Fruit fly (Drosophila melanogaster): Measurements from ENCODE around the gene tomb.

The tomb gene

DNA sequence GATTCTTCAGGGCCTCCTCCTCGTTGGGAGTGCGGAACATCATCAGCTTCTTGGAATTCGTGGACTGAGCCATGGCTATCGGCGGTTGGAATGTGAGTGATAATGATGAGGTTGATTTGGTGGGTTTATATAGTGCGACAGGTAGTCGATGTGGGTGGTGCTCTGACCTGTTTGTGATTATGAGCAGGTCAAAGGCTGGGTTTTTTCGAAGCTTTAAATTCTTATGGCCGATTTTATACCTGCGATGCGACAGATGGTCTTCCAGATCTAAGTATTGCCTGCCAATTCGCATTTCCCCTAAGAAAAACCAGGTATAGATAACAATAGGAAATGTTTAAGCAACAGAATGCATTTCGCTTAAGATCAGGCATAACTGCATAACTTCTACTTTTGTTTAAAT is 14.2 kb upstream of the tomb start, which contains the start of gene CG14014:
TSS of gene CG14014 (minus strand) at position 101 of the 400 bp plus-strand sequence.
- TF ChIP-seq Blimp-1 (GFP tag; optimal IDR thresholded peaks at IDR 0.05): no peak

DNA sequence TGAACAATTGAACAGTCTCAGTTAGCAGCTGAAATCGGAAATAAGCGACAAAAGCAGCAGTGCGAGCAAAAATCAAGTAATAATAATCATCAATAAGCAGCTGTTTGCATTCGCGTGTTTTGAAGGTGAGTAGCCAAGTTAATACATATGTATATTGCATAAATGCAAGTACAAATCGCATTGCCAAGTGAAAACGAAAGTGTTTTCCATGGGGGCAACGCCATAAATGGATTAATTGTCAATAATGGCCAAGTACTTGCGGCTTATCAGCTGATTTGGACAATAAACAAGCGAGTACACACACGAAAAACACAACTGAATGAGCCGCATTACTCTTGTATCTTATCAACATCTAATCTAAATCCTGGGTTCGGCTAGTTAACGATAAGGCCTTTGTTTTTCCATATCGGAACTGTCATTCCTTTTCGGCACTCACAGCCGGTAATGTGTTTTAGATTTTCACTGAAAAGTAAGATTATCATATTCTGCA is 10.8 kb upstream of the tomb start:
- TF ChIP-seq Eip93F (GFP tag; optimal IDR thresholded peaks at IDR 0.05) (peak; percentile 25), CG3919 (GFP tag; optimal IDR thresholded peaks at IDR 0.05) (no peak), vri (GFP tag; optimal IDR thresholded peaks at IDR 0.05) (peak; percentile 5), svp (GFP tag) (peak; percentile 62), Blimp-1 (GFP tag; optimal IDR thresholded peaks at IDR 0.05) (peak; percentile 1), fd59A (GFP tag; optimal IDR thresholded peaks at IDR 0.05) (no peak)

DNA sequence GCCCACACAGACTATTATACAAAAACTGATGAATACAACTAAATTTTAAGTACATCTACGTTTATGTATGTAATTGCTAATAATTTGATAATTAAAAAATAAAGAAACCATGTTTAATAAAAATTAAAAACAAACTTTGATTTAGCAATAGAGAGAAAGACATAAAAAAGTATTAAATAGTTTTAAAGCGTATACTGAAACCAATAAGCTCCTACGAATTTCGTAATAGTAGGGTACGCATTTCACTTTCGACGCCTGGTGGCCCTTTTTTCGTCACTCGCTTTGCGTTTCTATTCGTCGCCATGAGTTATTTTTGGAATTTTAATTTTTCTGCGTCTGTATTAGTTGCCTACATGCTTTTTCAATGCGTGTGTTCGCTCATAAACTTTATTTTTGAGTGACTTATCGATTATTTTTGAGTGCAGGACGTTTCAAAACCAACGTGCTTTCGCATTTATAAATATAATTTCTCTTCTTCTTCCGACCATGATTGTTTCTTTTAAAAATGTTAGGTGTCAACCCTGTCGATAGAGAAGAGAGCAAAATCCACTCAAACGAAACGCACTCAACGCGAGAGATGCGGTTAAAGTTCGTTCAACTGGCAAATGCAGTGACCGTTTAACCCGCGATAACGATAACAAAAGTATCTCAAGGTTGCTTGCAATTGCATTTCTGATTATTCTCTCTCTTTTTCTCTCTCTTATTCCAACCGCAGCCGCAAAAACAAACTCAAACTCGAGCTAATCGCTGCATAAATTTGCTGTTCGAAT is 10.1 kb upstream of the tomb start, which contains the start of gene Oscillin:
TSS of gene Oscillin (plus strand) at position 569 of the 770 bp plus-strand sequence.
- TF ChIP-seq CG6808 (GFP tag; optimal IDR thresholded peaks at IDR 0.05) (peak; percentile 77), Hr38 (GFP tag; optimal IDR thresholded peaks at IDR 0.05) (no peak), CG4318 (GFP tag; optimal IDR thresholded peaks at IDR 0.05) (no peak), CG8632 (GFP tag; optimal IDR thresholded peaks at IDR 0.05) (peak; percentile 70), CG8319 (GFP tag; optimal IDR thresholded peaks at IDR 0.05) (peak; percentile 52), ss (GFP tag; optimal IDR thresholded peaks at IDR 0.05) (peak; percentile 55 to 80), Hr4 (GFP tag; optimal IDR thresholded peaks at IDR 0.05) (peak; percentile 65), esn (GFP tag; optimal IDR thresholded peaks at IDR 0.05) (peak; percentile 53), pdm3 (GFP tag; optimal IDR thresholded peaks at IDR 0.05) (peak; percentile 39), CG3032 (tag; optimal IDR thresholded peaks at IDR 0.05) (peak; percentile 80), CG11902 (GFP tag; optimal IDR thresholded peaks at IDR 0.05) (peak; percentile 52), CG6854 (GFP tag; optimal IDR thresholded peaks at IDR 0.05) (peak; percentile 51), acj6 (GFP tag; optimal IDR thresholded peaks at IDR 0.05) (peak; percentile 79), fd59A (GFP tag; optimal IDR thresholded peaks at IDR 0.05) (peak; percentile 6), Hr39 (GFP tag; optimal IDR thresholded peaks at IDR 0.05) (peak; percentile 27), Ets21C (GFP tag; optimal IDR thresholded peaks at IDR 0.05) (no peak), Ets96B (tag; optimal IDR thresholded peaks at IDR 0.05) (peak; percentile 81), CG3919 (GFP tag; optimal IDR thresholded peaks at IDR 0.05) (peak; percentile 76), net (GFP tag; optimal IDR thresholded peaks at IDR 0.05) (peak; percentile 80), CG6276 (GFP tag; optimal IDR thresholded peaks at IDR 0.05) (peak; percentile 55), topi (GFP tag; optimal IDR thresholded peaks at IDR 0.05) (peak; percentile 81), vri (GFP tag; optimal IDR thresholded peaks at IDR 0.05) (peak; percentile 39), lz (GFP tag; optimal IDR thresholded peaks at IDR 0.05) (peak; percentile 70), fkh (GFP tag; optimal IDR thresholded peaks at IDR 0.05) (no peak), Sox14 (GFP tag; optimal IDR thresholded peaks at IDR 0.05) (peak; percentile 38), Sox102F (GFP tag; optimal IDR thresholded peaks at IDR 0.05) (peak; percentile 36), Smox (GFP tag; optimal IDR thresholded peaks at IDR 0.05) (peak; percentile 65), Sox15 (GFP tag; optimal IDR thresholded peaks at IDR 0.05) (peak; percentile 55), Eip75B (GFP tag; optimal IDR thresholded peaks at IDR 0.05) (peak; percentile 70), Met (GFP tag; optimal IDR thresholded peaks at IDR 0.05) (peak; percentile 53), Lpt (GFP tag; optimal IDR thresholded peaks at IDR 0.05) (no peak), achi (GFP tag; optimal IDR thresholded peaks at IDR 0.05) (peak; percentile 78), CG6792 (GFP tag; optimal IDR thresholded peaks at IDR 0.05) (peak; percentile 68), CG7368 (GFP tag; optimal IDR thresholded peaks at IDR 0.05) (peak; percentile 56), CG11294 (GFP tag; IDR thresholded peaks at IDR 0.05) (peak; percentile 30), CG34406 (GFP tag; optimal IDR thresholded peaks at IDR 0.05) (peak; percentile 65), CG6163 (GFP tag; IDR thresholded peaks at IDR 0.05) (peak; percentile 79), Eip78C (GFP tag) (peak; percentile 96), svp (GFP tag) (peak; percentile 96), fd85E (GFP tag; optimal IDR thresholded peaks at IDR 0.05) (peak; percentile 18), dsx (GFP tag; optimal IDR thresholded peaks at IDR 0.05; ENCODE audit: poor library complexity, severe bottlenecking) (peak; percentile 71), CG11762 (GFP tag; optimal IDR thresholded peaks at IDR 0.05; ENCODE audit: insufficient read depth) (peak; percentile 66), CG10631 (GFP tag; optimal IDR thresholded peaks at IDR 0.05) (peak; percentile 58)

Measured in whole organism, prepupa.